Fruit fly (Drosophila melanogaster): ENCODE data around the gene TTLL6B.

TTLL6B gene

dm6 chr3R:27250907-27251306 is at the start of gene TTLL6B, which contains the start of gene TfIIA-L:
TTLL6B (minus strand) TSS chr3R:27251007.
TfIIA-L (plus strand) TSS chr3R:27251112.
- TF ChIP-seq psq (optimal IDR thresholded peaks at IDR 0.05) (no peak), h (optimal IDR thresholded peaks at IDR 0.05) (no peak), Sin3A (optimal IDR thresholded peaks at IDR 0.05) (no peak), Myc (optimal IDR thresholded peaks at IDR 0.05) (no peak), ttk (optimal IDR thresholded peaks at IDR 0.05) (no peak), insv (optimal IDR thresholded peaks at IDR 0.05) (no peak)

- TF ChIP-seq ttk (optimal IDR thresholded peaks at IDR 0.05) = no peak
- TF ChIP-seq Myc (optimal IDR thresholded peaks at IDR 0.05) = no peak
- no peak for TF ChIP-seq h (optimal IDR thresholded peaks at IDR 0.05)
- no peak for TF ChIP-seq insv (optimal IDR thresholded peaks at IDR 0.05)
- TF ChIP-seq Sin3A (optimal IDR thresholded peaks at IDR 0.05) = no peak
- TF ChIP-seq psq (optimal IDR thresholded peaks at IDR 0.05) = no peak
Measured at dm6 chr3R:27294113-27294512, 43.3 kb upstream of the TTLL6B start.

- no peak for TF ChIP-seq insv (optimal IDR thresholded peaks at IDR 0.05)
- no peak for TF ChIP-seq Sin3A (optimal IDR thresholded peaks at IDR 0.05)
- TF ChIP-seq h (optimal IDR thresholded peaks at IDR 0.05) = no peak
- TF ChIP-seq ttk (optimal IDR thresholded peaks at IDR 0.05) = no peak
- TF ChIP-seq psq (optimal IDR thresholded peaks at IDR 0.05) = no peak
- TF ChIP-seq Myc (optimal IDR thresholded peaks at IDR 0.05) = no peak
Measured at dm6 chr3R:27293065-27293464, 42.3 kb upstream of the TTLL6B start.

DNA sequence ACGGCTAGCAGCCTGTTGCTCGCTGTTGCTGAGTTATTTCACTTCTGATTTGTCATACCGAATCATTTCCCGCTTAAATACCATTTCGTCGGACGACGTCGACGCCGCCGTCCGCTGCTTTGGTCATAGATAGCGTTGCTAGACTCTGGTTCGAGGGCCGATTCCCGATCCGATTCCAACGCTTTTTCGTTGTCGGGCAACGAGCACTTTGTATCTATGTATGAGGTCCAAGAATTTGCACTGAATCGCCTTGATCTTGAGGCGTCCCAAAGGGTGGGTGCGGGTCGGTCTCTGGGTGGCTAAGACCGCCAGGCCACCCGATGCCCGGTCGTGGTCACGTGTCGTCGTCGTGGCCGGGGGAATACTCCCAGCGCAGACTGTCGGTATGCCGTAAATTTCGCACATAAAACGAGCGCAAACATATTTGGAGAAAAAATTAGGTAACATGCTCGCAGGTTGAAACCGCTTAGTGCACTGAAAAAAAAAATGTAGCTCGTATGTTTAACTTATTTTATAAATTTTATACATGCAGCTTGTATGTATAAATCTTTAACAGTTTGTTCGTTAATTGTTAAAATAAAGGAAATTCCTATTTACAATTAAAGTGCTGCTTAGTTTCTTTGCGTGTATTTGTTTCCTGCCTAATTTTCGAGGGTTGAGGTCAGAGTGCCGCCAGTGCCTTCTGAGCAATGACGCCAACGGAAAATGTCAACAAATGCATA is 41.5 kb upstream of the TTLL6B start, which contains the start of gene CG3348:
CG3348 (minus strand) TSS at position 51 of the 722 bp plus-strand sequence.
- TF ChIP-seq ttk (optimal IDR thresholded peaks at IDR 0.05) (no peak), h (optimal IDR thresholded peaks at IDR 0.05) (no peak), psq (optimal IDR thresholded peaks at IDR 0.05) (no peak), insv (optimal IDR thresholded peaks at IDR 0.05) (no peak), Myc (optimal IDR thresholded peaks at IDR 0.05) (no peak), Sin3A (optimal IDR thresholded peaks at IDR 0.05) (no peak)

dm6 chr3R:27289638-27290037 is 38.8 kb upstream of the TTLL6B start:
- no peak for TF ChIP-seq insv (optimal IDR thresholded peaks at IDR 0.05)
- TF ChIP-seq ttk (optimal IDR thresholded peaks at IDR 0.05) = no peak
- no peak for TF ChIP-seq psq (optimal IDR thresholded peaks at IDR 0.05)

DNA sequence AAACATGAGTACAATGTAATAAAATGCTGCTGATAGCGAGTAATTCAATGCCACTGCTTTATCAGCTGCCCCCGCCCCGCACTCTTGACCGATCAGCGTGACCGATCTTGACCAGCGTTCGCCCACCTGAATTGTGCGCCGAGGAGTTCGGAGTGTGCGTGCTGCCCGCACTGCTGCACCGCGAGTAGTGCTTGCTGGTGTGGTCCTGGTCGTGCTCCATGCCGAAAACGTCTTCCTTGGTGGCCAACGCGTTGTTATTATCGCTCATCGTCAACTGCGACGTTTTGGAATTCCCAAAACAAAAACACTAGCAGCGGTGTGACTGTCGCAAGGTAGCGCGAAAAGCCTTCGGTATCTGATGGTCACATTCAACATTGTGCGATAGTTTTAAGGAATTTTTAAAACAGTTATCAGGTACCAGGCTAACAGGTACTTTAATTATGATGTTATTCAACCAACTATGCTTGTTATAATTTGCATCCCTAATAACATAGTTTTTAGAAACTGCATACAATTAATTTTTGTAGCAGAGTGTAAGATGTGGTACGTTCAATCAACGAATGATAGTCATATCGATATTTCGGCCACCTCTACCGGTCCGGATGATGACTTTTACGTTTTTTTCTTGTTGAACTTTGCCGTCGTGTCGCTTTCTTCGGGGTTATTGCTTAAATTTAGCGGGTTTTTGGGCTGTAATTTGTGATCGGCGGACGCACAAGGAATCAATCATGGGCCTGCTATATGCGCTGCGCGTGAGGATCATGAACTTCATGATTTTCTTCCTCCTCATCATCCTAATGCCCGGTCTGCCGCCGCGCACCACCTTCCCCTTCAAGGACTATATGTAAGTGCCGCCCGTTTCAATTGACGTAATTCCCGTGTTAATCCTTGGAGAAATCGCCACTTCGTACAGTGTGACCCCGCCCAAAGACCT is 37.7 kb upstream of the TTLL6B start, which contains the start of the genes bigmax and Hmu:
bigmax (minus strand) TSS at position 325 of the 934 bp plus-strand sequence.
Hmu (plus strand) TSS at position 568 of the 934 bp plus-strand sequence.
- TF ChIP-seq Sin3A (optimal IDR thresholded peaks at IDR 0.05) = peak; percentile 38
- no peak for TF ChIP-seq ttk (optimal IDR thresholded peaks at IDR 0.05)
- no peak for TF ChIP-seq psq (optimal IDR thresholded peaks at IDR 0.05)

DNA sequence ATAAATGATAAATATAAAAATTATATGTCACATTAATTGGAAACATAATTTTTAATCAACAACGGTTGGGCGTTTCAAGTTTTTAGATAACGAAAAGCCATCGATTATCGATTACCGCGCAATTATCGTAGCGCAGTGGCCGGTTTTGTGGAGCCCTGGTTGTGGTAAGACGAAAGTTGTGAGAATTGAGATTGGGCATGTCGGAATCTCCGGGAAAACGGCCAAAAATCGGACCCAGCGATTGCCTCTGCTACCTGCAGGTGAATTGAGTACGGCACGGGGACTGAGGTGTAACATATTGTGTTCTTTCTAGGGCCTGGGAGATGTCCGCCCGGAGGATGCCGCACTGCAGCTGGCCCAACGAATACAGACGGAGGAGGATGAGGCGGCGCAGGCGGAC is 32.8 kb upstream of the TTLL6B start, which contains the start of gene CG3368:
CG3368 (plus strand) TSS at position 136 of the 400 bp plus-strand sequence.
- TF ChIP-seq Sin3A (optimal IDR thresholded peaks at IDR 0.05) (no peak), insv (optimal IDR thresholded peaks at IDR 0.05) (no peak), ttk (optimal IDR thresholded peaks at IDR 0.05) (no peak)

DNA sequence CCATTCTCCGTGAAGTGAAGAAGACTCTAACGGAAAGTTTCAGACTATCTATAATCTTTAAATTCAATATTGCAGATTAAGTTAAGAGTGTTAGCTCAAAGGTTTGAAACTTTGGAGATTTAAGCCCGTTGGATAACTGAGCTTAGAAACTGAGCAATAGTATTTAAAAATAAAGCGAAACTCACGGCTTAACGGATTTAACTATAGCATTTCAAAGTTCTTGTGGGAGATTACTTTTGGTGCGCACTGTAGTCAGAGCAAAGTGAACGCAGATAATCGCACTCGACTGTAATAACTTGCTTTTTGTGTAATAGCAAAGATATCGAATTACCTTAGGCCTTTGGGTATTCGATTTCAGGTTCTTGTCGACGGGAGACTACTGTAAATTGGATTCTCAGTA is 31.5 kb upstream of the TTLL6B start, which contains the start of gene mrt:
mrt (minus strand) TSS at position 376 of the 400 bp plus-strand sequence.
- TF ChIP-seq Sin3A (optimal IDR thresholded peaks at IDR 0.05) (no peak), insv (optimal IDR thresholded peaks at IDR 0.05) (no peak), psq (optimal IDR thresholded peaks at IDR 0.05) (no peak), h (optimal IDR thresholded peaks at IDR 0.05) (no peak), ttk (optimal IDR thresholded peaks at IDR 0.05) (no peak), Myc (optimal IDR thresholded peaks at IDR 0.05) (no peak)

DNA sequence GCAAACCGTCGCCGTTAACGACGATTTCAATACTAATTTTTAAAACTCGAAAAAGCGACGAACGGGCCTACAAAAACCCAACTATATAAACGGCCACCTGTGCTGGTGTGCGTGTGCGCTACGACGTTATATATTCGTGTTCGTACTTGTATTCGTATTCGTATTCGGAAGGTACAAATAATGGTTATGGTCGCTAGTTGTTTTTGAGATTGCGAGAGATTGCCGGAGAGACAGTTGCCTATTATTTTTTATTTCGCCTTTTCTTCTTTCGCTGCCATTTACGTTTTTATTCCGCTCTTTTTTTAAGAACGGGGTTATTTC is 31.0 kb upstream of the TTLL6B start:
- TF ChIP-seq insv (optimal IDR thresholded peaks at IDR 0.05) (no peak), psq (optimal IDR thresholded peaks at IDR 0.05) (no peak), Myc (optimal IDR thresholded peaks at IDR 0.05) (no peak), ttk (optimal IDR thresholded peaks at IDR 0.05) (no peak), Sin3A (optimal IDR thresholded peaks at IDR 0.05) (no peak), h (optimal IDR thresholded peaks at IDR 0.05) (no peak)

dm6 chr3R:27281022-27281810 is 30.4 kb upstream of the TTLL6B start:
- TF ChIP-seq Myc (optimal IDR thresholded peaks at IDR 0.05) (no peak), psq (optimal IDR thresholded peaks at IDR 0.05) (no peak), Sin3A (optimal IDR thresholded peaks at IDR 0.05) (no peak), ttk (optimal IDR thresholded peaks at IDR 0.05) (no peak), insv (optimal IDR thresholded peaks at IDR 0.05) (no peak), h (optimal IDR thresholded peaks at IDR 0.05) (no peak)

DNA sequence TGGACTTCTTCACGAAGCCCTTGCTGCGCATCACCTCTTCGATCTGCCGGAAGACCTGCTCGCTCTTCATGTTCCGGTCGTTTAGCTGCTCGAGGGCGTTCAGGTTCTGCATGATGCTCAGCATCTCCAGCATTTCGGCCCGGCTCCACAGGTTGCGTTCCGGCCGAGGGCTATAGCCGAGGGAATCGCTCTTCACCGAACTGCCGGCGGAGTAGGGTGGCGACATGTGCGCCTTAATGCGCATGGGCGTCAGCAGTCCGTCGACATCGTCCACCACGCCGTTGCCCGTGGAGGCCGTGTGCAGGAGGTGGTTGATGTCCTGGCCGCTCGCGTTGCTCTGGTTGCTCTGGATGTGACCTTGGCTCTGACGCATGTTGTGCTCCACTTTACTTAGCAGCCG is 28.7 kb upstream of the TTLL6B start:
- TF ChIP-seq psq (optimal IDR thresholded peaks at IDR 0.05) (no peak), insv (optimal IDR thresholded peaks at IDR 0.05) (no peak), h (optimal IDR thresholded peaks at IDR 0.05) (no peak), Sin3A (optimal IDR thresholded peaks at IDR 0.05) (no peak), ttk (optimal IDR thresholded peaks at IDR 0.05) (peak; percentile 97), Myc (optimal IDR thresholded peaks at IDR 0.05) (no peak)
